Fruit fly (Drosophila melanogaster): ENCODE results near the gene CG13667.
A peak's percentile ranks its signal among the peaks of the same experiment; 100 is the strongest.

CG13667 gene

DNA sequence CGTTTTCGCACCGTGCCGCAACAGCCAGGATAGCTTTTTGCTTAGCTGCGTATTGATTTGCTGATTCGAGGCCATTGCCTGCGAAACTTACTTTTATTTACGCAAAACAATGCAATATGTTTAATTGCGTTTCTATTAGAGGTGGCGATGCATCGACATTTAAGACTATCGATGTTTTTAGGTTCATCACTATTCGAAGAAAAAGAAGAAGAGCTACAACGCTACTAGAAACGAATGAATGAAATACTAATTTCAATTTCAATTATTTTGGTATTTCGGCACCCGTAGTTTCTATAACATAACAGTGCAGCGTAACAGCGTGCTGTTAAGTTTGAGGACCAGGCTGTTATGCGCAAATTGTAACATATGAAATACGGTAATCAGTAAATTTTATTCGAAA lies at the start of gene CG13667, which contains the start of the genes Tpt and mkg-p:
Gene CG13667, plus strand, starts transcription at position 332 of the 400 bp plus-strand sequence.
Gene Tpt, minus strand, starts transcription at position 155 of the 400 bp plus-strand sequence.
Gene mkg-p, minus strand, starts transcription at position 155 of the 400 bp plus-strand sequence.
- no peak for TF ChIP-seq CG8478 (optimal IDR thresholded peaks at IDR 0.05)
- no peak for TF ChIP-seq EcR (GFP tag; optimal IDR thresholded peaks at IDR 0.05)
- TF ChIP-seq Dll (optimal IDR thresholded peaks at IDR 0.05): no peak
- no peak for TF ChIP-seq psq (optimal IDR thresholded peaks at IDR 0.05)
- no peak for TF ChIP-seq pan (optimal IDR thresholded peaks at IDR 0.05)
- TF ChIP-seq usp (GFP tag; optimal IDR thresholded peaks at IDR 0.05): no peak

DNA sequence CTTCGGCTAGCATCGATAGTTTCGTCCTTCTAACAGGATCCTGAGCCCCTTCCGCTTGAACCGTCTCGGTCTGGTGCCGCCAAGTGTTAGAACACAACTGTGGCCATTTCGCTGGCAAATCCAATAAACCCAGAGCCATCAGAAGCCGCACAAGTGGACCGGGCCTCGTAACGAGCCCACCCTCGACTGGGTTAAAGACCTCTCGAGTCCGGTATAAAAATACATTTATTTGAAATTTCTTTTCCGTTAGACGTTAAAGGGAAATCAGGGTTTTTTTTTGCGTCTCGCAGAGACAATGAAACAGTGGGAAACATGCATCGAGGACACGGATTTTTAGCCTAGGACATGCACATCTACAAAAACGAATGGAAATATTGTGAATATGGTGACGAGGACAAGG lies 49.1 kb upstream of the CG13667 start, which contains the start of gene Culd:
Gene Culd, minus strand, starts transcription at position 101 of the 400 bp plus-strand sequence.
- TF ChIP-seq usp (GFP tag; optimal IDR thresholded peaks at IDR 0.05) (no peak), Dll (optimal IDR thresholded peaks at IDR 0.05) (no peak), CG8478 (optimal IDR thresholded peaks at IDR 0.05) (no peak), pan (optimal IDR thresholded peaks at IDR 0.05) (no peak), psq (optimal IDR thresholded peaks at IDR 0.05) (no peak)

DNA sequence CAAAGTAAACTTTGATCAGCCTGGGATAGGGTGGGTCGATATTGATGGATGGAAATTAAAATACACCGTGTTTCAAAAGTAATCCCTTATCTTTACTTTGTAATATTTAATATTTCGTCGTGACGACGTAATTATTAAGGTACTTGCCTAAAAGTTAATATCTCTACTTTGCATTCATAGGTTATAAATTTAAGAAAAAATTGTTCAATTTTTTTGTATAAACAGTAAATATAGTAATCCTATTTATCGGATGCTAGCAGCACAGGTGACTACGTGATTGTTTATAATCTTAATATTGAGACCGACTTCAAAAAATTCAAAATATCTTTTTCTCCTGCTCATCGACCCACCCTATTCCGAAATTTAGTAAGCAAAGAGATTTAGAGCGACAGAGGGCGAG lies 47.1 kb upstream of the CG13667 start:
- TF ChIP-seq Dll (optimal IDR thresholded peaks at IDR 0.05) (no peak), CG8478 (optimal IDR thresholded peaks at IDR 0.05) (no peak), pan (optimal IDR thresholded peaks at IDR 0.05) (no peak), psq (optimal IDR thresholded peaks at IDR 0.05) (no peak), EcR (GFP tag; optimal IDR thresholded peaks at IDR 0.05) (no peak), usp (GFP tag; optimal IDR thresholded peaks at IDR 0.05) (no peak)

DNA sequence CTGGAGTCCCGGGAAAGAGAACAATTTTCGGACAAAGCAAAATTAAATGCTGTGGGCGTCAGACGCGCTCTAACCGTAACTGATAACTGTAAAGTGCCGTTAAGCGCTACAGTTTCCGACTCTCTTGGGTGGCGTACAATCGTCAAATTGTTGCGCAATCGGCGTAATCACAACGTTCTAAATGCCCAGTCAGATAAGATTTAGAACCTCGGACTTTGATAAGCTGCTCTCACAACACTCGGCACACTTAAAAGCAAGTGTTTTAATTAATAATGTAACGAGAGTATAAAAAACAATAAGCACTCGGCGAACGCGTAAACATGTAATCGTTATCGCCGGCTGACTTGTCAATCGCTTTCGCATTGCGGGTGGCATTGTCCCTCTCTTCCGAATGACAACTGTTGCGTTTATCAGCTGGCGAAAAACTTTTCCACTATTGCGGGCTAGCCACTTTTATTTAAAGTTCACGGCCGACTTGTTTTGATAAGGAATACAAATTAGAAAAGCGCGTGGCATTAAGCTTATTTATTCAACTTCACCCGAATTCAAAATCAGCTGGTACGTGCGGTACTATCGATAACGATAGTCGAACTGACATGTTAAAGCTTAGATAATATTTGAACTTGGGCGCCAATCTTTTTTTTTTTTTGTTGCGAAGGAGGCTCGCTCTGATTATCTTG lies 46.3 kb upstream of the CG13667 start:
- TF ChIP-seq pan (optimal IDR thresholded peaks at IDR 0.05) (no peak), Dll (optimal IDR thresholded peaks at IDR 0.05) (no peak)

DNA sequence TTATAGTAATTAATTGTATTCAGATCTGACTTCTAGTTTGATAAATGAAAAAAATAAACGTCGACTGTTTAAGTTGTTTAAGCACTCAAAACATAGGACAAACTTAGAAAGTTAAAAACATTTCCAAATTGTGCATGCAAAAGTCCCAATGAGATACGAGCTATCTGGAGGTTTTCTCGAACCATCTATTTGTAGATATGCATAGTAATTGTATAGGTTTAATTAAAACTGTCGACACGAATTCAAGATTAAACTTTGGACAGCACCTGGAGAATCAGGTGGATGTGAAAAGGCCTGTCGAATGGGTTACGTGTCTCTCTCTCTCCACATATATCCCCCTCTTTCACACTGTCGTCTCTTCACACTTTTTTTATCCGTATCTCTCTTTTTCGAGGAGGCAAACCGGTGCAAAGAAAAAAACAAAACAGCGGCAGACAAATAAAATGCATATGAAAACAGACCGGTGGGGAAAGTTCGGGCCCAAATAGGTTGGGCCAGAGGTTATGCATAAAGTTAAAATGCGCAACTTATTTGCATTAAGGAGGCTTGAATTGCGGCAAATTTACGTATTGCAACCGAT lies 45.1 kb upstream of the CG13667 start:
- TF ChIP-seq usp (GFP tag; optimal IDR thresholded peaks at IDR 0.05): no peak
- TF ChIP-seq Dll (optimal IDR thresholded peaks at IDR 0.05): no peak
- TF ChIP-seq psq (optimal IDR thresholded peaks at IDR 0.05): no peak
- TF ChIP-seq CG8478 (optimal IDR thresholded peaks at IDR 0.05): no peak
- TF ChIP-seq EcR (GFP tag; optimal IDR thresholded peaks at IDR 0.05): no peak
- no peak for TF ChIP-seq pan (optimal IDR thresholded peaks at IDR 0.05)

DNA sequence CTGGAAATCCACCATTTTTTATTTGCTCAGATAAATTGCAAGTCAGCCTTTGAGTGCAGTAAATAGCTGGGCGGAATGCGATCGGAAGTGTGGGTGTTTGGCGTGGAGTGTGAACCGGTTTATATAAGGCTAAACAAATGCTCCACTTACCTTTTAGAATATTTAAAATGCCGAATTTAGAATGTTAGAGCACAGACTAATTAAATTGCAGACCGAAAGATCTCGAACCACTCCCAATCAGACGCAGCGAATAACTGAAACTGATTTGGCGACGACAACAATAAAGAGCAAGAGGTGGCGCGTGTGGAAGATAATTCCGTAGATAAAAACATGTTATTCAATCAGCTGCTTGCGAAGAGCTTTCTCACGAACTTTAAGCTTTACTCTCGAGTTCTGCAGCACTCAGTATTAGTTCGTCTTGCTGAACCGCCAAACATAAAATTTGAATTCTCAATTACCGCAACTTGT lies 44.6 kb upstream of the CG13667 start, which contains the start of gene Idh:
Gene Idh, minus strand, starts transcription at position 264 of the 468 bp plus-strand sequence.
- TF ChIP-seq CG8478 (optimal IDR thresholded peaks at IDR 0.05) (no peak), pan (optimal IDR thresholded peaks at IDR 0.05) (no peak), Dll (optimal IDR thresholded peaks at IDR 0.05) (no peak), usp (GFP tag; optimal IDR thresholded peaks at IDR 0.05) (no peak), EcR (GFP tag; optimal IDR thresholded peaks at IDR 0.05) (no peak), psq (optimal IDR thresholded peaks at IDR 0.05) (no peak)

DNA sequence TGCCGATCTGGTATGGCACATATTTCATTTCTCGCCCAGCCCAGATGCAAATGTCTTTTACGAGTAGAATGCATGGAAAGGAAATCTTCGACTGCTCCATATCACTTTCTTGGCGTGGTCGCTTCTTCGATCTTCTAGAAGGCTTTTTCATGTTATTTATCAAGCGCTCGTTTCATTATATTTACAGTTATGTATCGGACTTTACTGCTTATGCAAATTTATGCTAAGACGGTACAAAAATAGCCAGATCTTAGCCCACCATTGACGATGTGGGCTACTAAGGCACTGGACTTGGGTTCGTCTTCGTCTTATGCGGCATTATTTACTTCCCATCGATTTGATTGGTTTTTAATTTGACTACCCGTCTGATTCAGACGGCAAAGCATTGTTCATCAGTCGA lies 42.0 kb upstream of the CG13667 start:
- TF ChIP-seq Dll (optimal IDR thresholded peaks at IDR 0.05) (no peak), pan (optimal IDR thresholded peaks at IDR 0.05) (no peak), usp (GFP tag; optimal IDR thresholded peaks at IDR 0.05) (no peak), psq (optimal IDR thresholded peaks at IDR 0.05) (no peak)

DNA sequence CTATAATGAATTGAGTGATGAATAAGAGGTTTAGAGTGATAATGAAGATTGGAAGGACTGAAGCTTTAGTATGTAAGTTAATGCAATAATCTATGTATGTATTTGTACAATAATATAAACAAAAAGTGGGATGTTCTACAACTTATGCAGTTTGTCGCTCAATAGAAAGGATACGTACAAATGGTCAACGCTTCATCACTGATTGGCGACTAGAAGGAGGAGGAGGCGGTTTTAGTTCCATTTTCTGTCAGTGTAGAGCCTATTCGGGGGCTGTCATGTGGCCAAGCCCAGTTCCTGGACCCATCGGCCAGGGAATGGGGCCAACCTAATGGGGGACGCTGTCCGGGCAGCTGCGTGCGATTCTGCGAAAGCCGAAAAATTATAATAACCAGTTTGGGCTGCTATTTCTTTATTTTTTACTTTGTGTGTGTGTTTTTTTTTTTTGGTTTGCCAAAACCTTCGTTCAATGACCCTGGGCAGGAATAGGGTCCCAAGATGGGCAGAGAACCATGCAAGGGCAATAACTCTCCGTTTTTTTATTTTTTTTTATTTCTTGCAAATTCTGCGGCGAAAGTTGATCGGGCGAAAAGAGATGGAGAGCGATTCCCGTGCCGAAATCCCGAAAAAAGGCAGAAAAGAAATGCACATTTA lies 36.4 kb upstream of the CG13667 start:
- TF ChIP-seq EcR (GFP tag; optimal IDR thresholded peaks at IDR 0.05) (peak in 1 of 2 experiments; percentile 9), Dll (optimal IDR thresholded peaks at IDR 0.05) (no peak)

DNA sequence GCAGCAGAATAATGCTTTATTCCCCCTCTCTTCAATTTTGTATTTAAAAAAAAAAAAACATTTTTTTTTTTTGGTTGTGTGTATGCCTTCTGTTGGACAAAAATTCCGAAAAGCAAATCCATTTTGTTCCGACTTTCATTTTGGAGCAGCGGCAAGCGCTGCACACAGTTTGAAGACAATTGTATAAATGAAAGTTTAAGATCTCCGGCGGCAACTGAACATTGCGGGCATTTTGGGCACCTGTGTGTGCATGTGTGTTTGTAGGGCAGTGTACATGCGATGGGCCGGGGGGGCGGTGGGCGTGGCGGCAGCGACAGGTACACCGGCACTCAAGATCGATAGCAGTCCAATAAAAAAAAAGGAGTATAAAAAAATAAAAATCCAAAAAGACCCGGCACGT lies 35.8 kb upstream of the CG13667 start:
- TF ChIP-seq pan (optimal IDR thresholded peaks at IDR 0.05) (no peak), usp (GFP tag; optimal IDR thresholded peaks at IDR 0.05) (no peak), CG8478 (optimal IDR thresholded peaks at IDR 0.05) (no peak), EcR (GFP tag; optimal IDR thresholded peaks at IDR 0.05) (no peak), Dll (optimal IDR thresholded peaks at IDR 0.05) (no peak), psq (optimal IDR thresholded peaks at IDR 0.05) (no peak)

DNA sequence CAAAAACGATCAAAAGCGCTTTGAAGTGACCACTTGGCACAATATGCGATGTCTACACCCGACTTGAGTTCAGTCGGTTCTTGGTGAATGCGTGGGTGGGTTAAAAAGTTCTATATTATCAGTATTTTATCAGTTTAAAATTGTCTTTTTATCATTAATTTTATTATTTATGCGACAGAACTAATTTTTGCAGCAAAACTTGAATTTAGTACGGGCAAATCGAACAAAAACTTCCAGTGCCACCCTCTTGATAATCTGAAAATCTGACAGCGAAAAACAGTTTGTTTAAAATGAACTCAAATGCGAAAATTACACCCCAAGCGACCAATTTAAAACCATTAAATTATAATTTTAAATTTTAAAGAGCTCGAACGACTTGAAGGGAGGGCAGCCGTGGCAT lies 34.3 kb upstream of the CG13667 start:
- TF ChIP-seq Dll (optimal IDR thresholded peaks at IDR 0.05): no peak
- no peak for TF ChIP-seq usp (GFP tag; optimal IDR thresholded peaks at IDR 0.05)
- TF ChIP-seq psq (optimal IDR thresholded peaks at IDR 0.05): no peak
- TF ChIP-seq pan (optimal IDR thresholded peaks at IDR 0.05): no peak
- TF ChIP-seq EcR (GFP tag; optimal IDR thresholded peaks at IDR 0.05): no peak
- TF ChIP-seq CG8478 (optimal IDR thresholded peaks at IDR 0.05): no peak

DNA sequence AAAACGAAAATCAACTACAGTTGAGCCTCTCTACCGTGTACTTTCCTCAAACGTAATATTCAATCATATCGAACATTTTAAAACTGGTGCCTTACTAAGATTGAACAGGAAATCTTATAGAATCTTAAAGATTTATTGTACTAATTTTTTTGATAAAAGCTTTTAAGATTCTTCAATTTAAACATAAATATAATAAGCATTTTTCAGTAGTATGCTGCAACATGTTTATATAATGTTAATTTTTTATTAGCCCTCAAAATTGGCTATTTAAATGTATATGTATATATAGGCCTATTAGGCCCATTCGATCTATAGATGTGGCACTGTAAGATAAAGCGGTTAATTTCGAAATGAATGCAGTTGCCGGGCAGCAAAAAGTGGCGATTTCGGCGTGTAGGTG lies 33.7 kb upstream of the CG13667 start:
- TF ChIP-seq pan (optimal IDR thresholded peaks at IDR 0.05): no peak
- no peak for TF ChIP-seq usp (GFP tag; optimal IDR thresholded peaks at IDR 0.05)
- no peak for TF ChIP-seq CG8478 (optimal IDR thresholded peaks at IDR 0.05)
- no peak for TF ChIP-seq Dll (optimal IDR thresholded peaks at IDR 0.05)
- no peak for TF ChIP-seq EcR (GFP tag; optimal IDR thresholded peaks at IDR 0.05)
- TF ChIP-seq psq (optimal IDR thresholded peaks at IDR 0.05): no peak

DNA sequence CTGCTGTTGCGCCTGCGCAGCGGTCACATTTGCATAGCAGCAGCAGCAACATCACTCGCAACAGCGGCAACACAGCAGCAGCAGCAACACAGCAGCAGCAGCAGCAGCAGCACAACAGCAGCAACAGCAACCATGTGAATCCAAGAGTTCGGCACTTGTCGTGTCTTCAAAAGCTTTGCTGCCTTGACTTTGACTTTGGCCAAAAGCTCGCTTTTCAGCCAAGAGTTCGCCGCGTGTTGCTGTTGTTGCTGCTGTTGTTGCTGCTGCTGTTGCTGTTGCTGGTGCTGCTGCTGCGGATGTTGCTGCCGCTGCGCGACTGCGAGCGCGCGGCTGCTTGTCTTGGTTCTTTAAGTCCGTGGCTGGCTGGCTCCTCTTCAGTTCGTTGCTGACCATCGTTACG lies 33.2 kb upstream of the CG13667 start, which contains the start of gene ImpE1:
Gene ImpE1, plus strand, starts transcription at position 371 of the 400 bp plus-strand sequence.
- TF ChIP-seq Dll (optimal IDR thresholded peaks at IDR 0.05) (peak; percentile 2), psq (optimal IDR thresholded peaks at IDR 0.05) (no peak), CG8478 (optimal IDR thresholded peaks at IDR 0.05) (no peak), pan (optimal IDR thresholded peaks at IDR 0.05) (no peak), EcR (GFP tag; optimal IDR thresholded peaks at IDR 0.05) (no peak), usp (GFP tag; optimal IDR thresholded peaks at IDR 0.05) (no peak)

All from whole organism.